Worm (Caenorhabditis elegans): ENCODE results near the gene spe-49.

ce11 chrV:6326394-6326793 lies 45.2 kb downstream of the spe-49 start:
- TF ChIP-seq T22C8.4 (GFP tag; IDR thresholded peaks at IDR 0.05), result no peak
- no peak for TF ChIP-seq klf-2 (GFP tag; conservative IDR thresholded peaks at IDR 0.05)
- no peak for TF ChIP-seq flt-1 (GFP tag; IDR thresholded peaks at IDR 0.05)
